Worm (Caenorhabditis elegans): ENCODE measurements around the gene C45G9.9.
"Not testable (repeated sequence)": the region's sequence is repeated elsewhere in the genome, so short reads cannot be mapped to it uniquely, and the experiment has no call there.

The C45G9.9 gene

DNA sequence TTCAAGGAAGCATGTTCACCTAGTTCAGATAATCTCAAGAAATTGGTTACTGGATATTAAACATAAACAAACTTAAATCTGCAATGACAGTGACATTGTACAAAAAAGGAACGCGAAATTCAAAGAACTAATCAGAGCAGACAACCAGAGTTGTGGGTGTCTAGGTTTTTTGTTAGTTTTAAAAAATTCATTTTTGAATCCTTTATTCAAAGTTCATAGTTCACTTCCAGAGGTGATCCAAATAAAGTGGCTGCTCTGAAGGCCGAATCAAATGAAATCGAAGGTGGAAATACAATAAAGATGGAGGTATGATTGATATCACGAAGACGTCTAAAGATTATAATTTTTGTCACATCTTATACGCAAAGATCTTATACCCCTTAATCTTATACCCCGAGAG, 18.8 kb upstream of the C45G9.9 start, which contains the start of gene ttbk-6:
Gene ttbk-6 (plus strand): TSS at position 301 of the 400 bp plus-strand sequence.
- TF ChIP-seq tbx-11 (GFP tag; IDR thresholded peaks at IDR 0.05), result no peak
- TF ChIP-seq ama-1 (optimal IDR thresholded peaks at IDR 0.05), result no peak
- no peak for TF ChIP-seq pes-1 (GFP tag; IDR thresholded peaks at IDR 0.05)
- no peak for TF ChIP-seq flt-1 (GFP tag; IDR thresholded peaks at IDR 0.05)
- no peak for TF ChIP-seq hmg-4 (GFP tag; optimal IDR thresholded peaks at IDR 0.05)
- no peak for TF ChIP-seq B0310.2 (tag; optimal IDR thresholded peaks at IDR 0.05)

DNA sequence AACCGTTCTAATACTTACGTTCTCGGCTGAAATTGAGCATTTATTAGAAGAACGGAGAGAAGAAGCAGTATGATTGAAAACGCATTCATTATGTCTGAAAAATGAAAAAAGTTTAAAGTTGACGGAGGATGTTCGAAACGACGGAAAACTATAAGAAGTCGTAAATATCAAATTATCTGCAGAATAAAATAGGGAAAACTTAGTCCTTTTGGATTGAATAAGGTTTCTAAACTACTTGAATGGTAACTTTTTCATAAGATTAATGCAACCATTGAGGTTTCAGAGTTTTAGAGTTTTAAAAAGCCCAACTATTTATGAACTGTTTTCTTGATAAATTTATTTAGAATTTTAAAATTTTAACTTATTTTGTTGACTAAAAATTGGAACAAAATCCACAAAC, 15.9 kb upstream of the C45G9.9 start, which contains the start of gene C45G9.12:
Gene C45G9.12 (minus strand): TSS at position 101 of the 400 bp plus-strand sequence.
- no peak for TF ChIP-seq flt-1 (GFP tag; IDR thresholded peaks at IDR 0.05)

DNA sequence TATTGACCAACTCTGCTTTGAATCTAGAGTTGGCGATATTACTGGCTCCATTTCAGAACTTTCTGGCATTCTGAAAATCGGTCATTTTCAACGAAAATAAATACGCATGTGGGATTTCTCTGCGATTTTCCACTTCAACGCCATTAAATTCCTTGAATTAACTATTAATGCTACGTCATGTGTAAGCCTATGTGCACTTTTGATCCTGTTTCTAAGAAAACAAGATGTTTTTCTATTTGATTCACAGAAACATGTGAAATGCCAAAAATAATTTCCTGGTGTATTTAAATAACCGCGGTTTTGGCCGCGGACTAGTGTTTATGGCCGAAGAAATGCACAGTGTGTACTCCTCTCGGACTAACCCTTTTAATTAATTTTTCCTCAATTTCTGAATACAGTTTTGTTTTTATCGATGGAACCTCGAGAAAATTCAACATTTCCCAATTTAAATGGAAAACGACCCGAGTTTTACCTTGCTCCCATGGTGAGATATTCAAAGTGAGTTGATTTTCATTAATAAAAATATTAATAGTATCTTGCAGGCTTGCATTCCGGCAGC, 13.1 kb upstream of the C45G9.9 start, which contains the start of the genes C45G9.11 and C45G9.2:
Gene C45G9.11 (minus strand): TSS at position 51 of the 559 bp plus-strand sequence.
Gene C45G9.2 (plus strand): TSS at position 392 of the 559 bp plus-strand sequence.
- TF ChIP-seq flt-1 (GFP tag; IDR thresholded peaks at IDR 0.05) (0 out of 2 replicates have a peak, but pooled peaks have one; percentile 21), F13C5.2 (tag; optimal IDR thresholded peaks at IDR 0.05) (peak; percentile 59), tbx-37 (GFP tag; conservative IDR thresholded peaks at IDR 0.05) (peak; percentile 82; the same call in 1 of the 2 replicates), ceh-36 (tag; optimal IDR thresholded peaks at IDR 0.05) (no peak)

DNA sequence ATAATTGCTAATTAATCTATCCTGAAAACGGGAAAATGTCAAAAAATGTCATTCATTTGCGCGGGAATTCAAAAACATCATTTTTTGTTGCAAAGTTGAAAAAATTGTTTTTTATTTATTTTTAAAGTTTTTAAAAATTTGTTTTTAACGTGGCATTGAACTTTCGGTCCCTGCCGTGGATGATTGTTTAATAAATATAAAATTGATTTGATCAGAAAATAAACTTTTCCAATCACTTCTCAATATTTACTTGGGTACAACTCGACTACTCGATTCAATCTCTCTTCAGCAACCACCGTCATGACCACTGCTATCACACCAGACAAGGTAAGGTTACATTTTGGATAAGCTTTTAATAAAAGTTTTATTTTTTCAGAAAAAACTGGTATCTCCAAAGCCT, 6.8 kb upstream of the C45G9.9 start, which contains the start of gene C45G9.4:
Gene C45G9.4 (plus strand): TSS at position 301 of the 400 bp plus-strand sequence.
- TF ChIP-seq sea-1 (GFP tag; conservative IDR thresholded peaks at IDR 0.05); F13C5.2 (tag; optimal IDR thresholded peaks at IDR 0.05); ama-1 (optimal IDR thresholded peaks at IDR 0.05): not testable (repeated sequence)

ce11 chrIII:5061798-5062197, 6.2 kb upstream of the C45G9.9 start, which contains the start of gene C45G9.10:
TSS of gene C45G9.10 (minus strand) at chrIII:5061898.
- no peak for TF ChIP-seq pes-1 (GFP tag; IDR thresholded peaks at IDR 0.05)
- no peak for TF ChIP-seq sea-1 (GFP tag; conservative IDR thresholded peaks at IDR 0.05)
- TF ChIP-seq hnd-1 (tag; optimal IDR thresholded peaks at IDR 0.05), result no peak
- no peak for TF ChIP-seq hmbx-1 (tag; optimal IDR thresholded peaks at IDR 0.05)
- TF ChIP-seq ama-1 (optimal IDR thresholded peaks at IDR 0.05), result no peak
- no peak for TF ChIP-seq ceh-36 (tag; optimal IDR thresholded peaks at IDR 0.05)
- TF ChIP-seq tbx-11 (GFP tag; IDR thresholded peaks at IDR 0.05), result no peak

DNA sequence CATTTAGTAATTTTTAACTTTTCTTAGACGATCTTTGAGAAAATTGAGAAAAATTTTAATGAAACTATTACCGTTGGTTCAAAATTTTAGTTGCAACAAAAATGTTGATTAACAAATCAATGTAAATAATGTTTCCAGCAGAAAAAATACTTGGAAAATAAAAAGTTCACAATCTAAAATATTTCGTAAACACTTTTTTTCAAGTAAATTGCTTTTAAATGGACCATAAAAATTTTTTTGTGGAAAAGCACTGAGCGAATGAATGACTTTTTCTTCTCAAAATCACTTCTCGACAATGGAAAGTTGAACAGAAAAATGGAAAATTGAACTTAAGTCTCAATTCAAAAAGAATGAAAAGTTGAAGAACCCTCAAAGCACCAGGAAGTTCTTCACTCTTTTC, 2.1 kb downstream of the C45G9.9 start, which contains the start of gene C45G9.8:
Gene C45G9.8 (minus strand): TSS at position 101 of the 400 bp plus-strand sequence.
- TF ChIP-seq hnd-1 (tag; optimal IDR thresholded peaks at IDR 0.05) (no peak), pes-1 (GFP tag; IDR thresholded peaks at IDR 0.05) (no peak), sea-1 (GFP tag; conservative IDR thresholded peaks at IDR 0.05) (no peak), aly-1 (tag; optimal IDR thresholded peaks at IDR 0.05) (no peak), ceh-13 (GFP tag; optimal IDR thresholded peaks at IDR 0.05) (no peak), scrt-1 (GFP tag; IDR thresholded peaks at IDR 0.05) (no peak), tbx-11 (GFP tag; IDR thresholded peaks at IDR 0.05) (no peak), tra-4 (tag; optimal IDR thresholded peaks at IDR 0.05) (no peak), hmbx-1 (tag; optimal IDR thresholded peaks at IDR 0.05) (no peak), B0310.2 (tag; optimal IDR thresholded peaks at IDR 0.05) (no peak), hmg-4 (GFP tag; optimal IDR thresholded peaks at IDR 0.05) (no peak), ets-7 (tag; optimal IDR thresholded peaks at IDR 0.05) (no peak)

DNA sequence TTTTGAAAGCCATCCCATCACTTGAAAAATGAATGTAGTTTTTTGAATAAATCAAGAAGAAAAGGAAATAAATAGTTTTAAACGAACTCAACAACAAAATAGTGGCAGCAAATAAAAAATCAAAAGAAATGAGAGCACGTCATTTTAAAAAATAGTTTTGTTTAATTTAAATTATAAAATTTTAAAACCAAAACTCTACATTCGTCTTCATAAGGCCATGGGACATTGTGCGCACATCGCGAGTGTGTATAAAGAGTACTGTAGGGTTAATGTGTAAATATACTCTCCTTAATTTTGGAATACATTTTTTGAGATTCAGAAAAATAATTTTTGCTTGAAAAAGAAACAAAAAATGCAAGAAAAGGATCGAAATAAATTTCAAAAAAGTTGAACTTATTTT, 3.7 kb downstream of the C45G9.9 start, which contains the start of gene C45G9.15:
Gene C45G9.15 (minus strand): TSS at position 101 of the 400 bp plus-strand sequence.
- no peak for TF ChIP-seq sea-1 (GFP tag; conservative IDR thresholded peaks at IDR 0.05)
- no peak for TF ChIP-seq ets-7 (tag; optimal IDR thresholded peaks at IDR 0.05)
- TF ChIP-seq flt-1 (GFP tag; IDR thresholded peaks at IDR 0.05), result no peak
- no peak for TF ChIP-seq pes-1 (GFP tag; IDR thresholded peaks at IDR 0.05)
- no peak for TF ChIP-seq tbx-11 (GFP tag; IDR thresholded peaks at IDR 0.05)
- TF ChIP-seq hmbx-1 (tag; optimal IDR thresholded peaks at IDR 0.05), result no peak
- no peak for TF ChIP-seq hnd-1 (tag; optimal IDR thresholded peaks at IDR 0.05)

DNA sequence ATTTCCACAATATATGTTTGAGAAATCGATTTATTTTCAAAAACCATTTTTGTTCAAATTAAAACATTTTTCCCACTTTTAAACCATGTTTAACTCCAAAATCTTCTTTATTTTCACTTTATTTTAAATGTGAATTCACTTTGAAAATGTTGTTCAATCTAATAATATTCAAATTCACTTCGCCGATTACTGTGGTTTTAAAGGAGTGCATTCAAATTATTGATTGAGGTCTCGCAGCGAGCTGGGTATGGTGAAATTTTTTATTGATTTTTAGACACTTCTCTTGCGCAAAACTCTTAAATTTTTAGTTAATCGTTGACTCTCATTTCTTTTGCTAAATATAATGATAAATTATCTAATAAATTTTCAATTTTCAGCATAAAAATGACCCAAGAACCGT, 7.9 kb downstream of the C45G9.9 start, which contains the start of gene C45G9.5:
Gene C45G9.5 (plus strand): TSS at position 378 of the 400 bp plus-strand sequence.
- no peak for TF ChIP-seq hmg-4 (GFP tag; optimal IDR thresholded peaks at IDR 0.05)
- TF ChIP-seq sea-1 (GFP tag; conservative IDR thresholded peaks at IDR 0.05), result no peak
- TF ChIP-seq ceh-36 (tag; optimal IDR thresholded peaks at IDR 0.05), result no peak
- TF ChIP-seq tra-4 (tag; optimal IDR thresholded peaks at IDR 0.05), result no peak
- no peak for TF ChIP-seq F13C5.2 (tag; optimal IDR thresholded peaks at IDR 0.05)
- TF ChIP-seq flt-1 (GFP tag; IDR thresholded peaks at IDR 0.05), result no peak
- no peak for TF ChIP-seq pes-1 (GFP tag; IDR thresholded peaks at IDR 0.05)
- TF ChIP-seq aly-1 (tag; optimal IDR thresholded peaks at IDR 0.05), result no peak
- TF ChIP-seq tbx-37 (GFP tag; conservative IDR thresholded peaks at IDR 0.05), result no peak
- no peak for TF ChIP-seq tbx-11 (GFP tag; IDR thresholded peaks at IDR 0.05)
- TF ChIP-seq hmbx-1 (tag; optimal IDR thresholded peaks at IDR 0.05), result no peak
- TF ChIP-seq scrt-1 (GFP tag; IDR thresholded peaks at IDR 0.05), result no peak
- no peak for TF ChIP-seq ama-1 (optimal IDR thresholded peaks at IDR 0.05)
- no peak for TF ChIP-seq ets-7 (tag; optimal IDR thresholded peaks at IDR 0.05)
- no peak for TF ChIP-seq hnd-1 (tag; optimal IDR thresholded peaks at IDR 0.05)

- TF ChIP-seq hnd-1 (tag; optimal IDR thresholded peaks at IDR 0.05), result no peak
- TF ChIP-seq ets-7 (tag; optimal IDR thresholded peaks at IDR 0.05), result no peak
- TF ChIP-seq scrt-1 (GFP tag; IDR thresholded peaks at IDR 0.05), result no peak
- no peak for TF ChIP-seq ceh-36 (tag; optimal IDR thresholded peaks at IDR 0.05)
- no peak for TF ChIP-seq sea-1 (GFP tag; conservative IDR thresholded peaks at IDR 0.05)
- TF ChIP-seq aly-1 (tag; optimal IDR thresholded peaks at IDR 0.05), result no peak
- no peak for TF ChIP-seq ama-1 (optimal IDR thresholded peaks at IDR 0.05)
- no peak for TF ChIP-seq hmg-4 (GFP tag; optimal IDR thresholded peaks at IDR 0.05)
- TF ChIP-seq hmbx-1 (tag; optimal IDR thresholded peaks at IDR 0.05), result no peak
- no peak for TF ChIP-seq tbx-37 (GFP tag; conservative IDR thresholded peaks at IDR 0.05)
- TF ChIP-seq ceh-13 (GFP tag; optimal IDR thresholded peaks at IDR 0.05), result no peak
- TF ChIP-seq F13C5.2 (tag; optimal IDR thresholded peaks at IDR 0.05), result no peak
- TF ChIP-seq flt-1 (GFP tag; IDR thresholded peaks at IDR 0.05), result no peak
- no peak for TF ChIP-seq B0310.2 (tag; optimal IDR thresholded peaks at IDR 0.05)
- TF ChIP-seq tra-4 (tag; optimal IDR thresholded peaks at IDR 0.05), result no peak
- TF ChIP-seq tbx-11 (GFP tag; IDR thresholded peaks at IDR 0.05), result no peak
- TF ChIP-seq pes-1 (GFP tag; IDR thresholded peaks at IDR 0.05), result no peak
These were observed 8.4 kb downstream of the C45G9.9 start, which contains the start of gene txbp-3 for ce11 chrIII:5047175-5047574. TSS of gene txbp-3 (minus strand) at chrIII:5047459.
